Fruit fly (Drosophila melanogaster): ENCODE measurements around the gene Pgant7.

Gene Pgant7

DNA sequence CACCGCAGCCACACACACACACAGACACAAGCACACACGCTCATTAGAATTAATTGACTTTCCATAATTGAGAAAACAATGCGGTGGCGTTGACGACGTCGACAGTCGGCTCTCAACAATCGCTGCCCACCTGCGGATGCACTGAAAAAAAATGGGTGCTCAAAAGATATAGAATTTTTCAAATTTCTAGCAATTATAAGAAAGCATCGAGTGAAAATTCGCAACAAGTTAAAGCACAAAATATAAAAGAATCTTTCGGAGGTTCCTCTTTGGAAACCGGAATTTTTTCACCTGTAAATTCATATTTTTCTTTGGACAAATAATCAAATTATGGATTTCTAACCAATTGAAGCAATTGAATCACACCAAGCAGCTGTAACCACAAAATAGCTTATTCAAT, 42.1 kb upstream of the Pgant7 start:
- TF ChIP-seq CG9948 (tag; optimal IDR thresholded peaks at IDR 0.05) = peak; percentile 8
- TF ChIP-seq Pif1A (GFP tag; optimal IDR thresholded peaks at IDR 0.05) = peak; percentile 45
- TF ChIP-seq fd96Ca (GFP tag; IDR thresholded peaks at IDR 0.05) = peak; percentile 50; the same call in 1 of the 3 replicates
- peak; percentile 75 for TF ChIP-seq Ets98B (GFP tag; IDR thresholded peaks at IDR 0.05)
- TF ChIP-seq CG10348 (GFP tag; IDR thresholded peaks at IDR 0.05) = no peak
- TF ChIP-seq CG14655 (GFP tag; optimal IDR thresholded peaks at IDR 0.05) = peak; percentile 63
- TF ChIP-seq CG4496 (GFP tag; IDR thresholded peaks at IDR 0.05) = peak; percentile 83
- peak; percentile 11 for TF ChIP-seq CG8159 (tag; optimal IDR thresholded peaks at IDR 0.05)
- TF ChIP-seq CG34367 (tag; optimal IDR thresholded peaks at IDR 0.05) = no peak
- TF ChIP-seq CG17806 (tag; optimal IDR thresholded peaks at IDR 0.05) = peak; percentile 12
- TF ChIP-seq CG32121 (GFP tag; IDR thresholded peaks at IDR 0.05) = peak; percentile 69
- TF ChIP-seq CG12605 (GFP tag; IDR thresholded peaks at IDR 0.05) = peak; percentile 48
- TF ChIP-seq D1 (tag; optimal IDR thresholded peaks at IDR 0.05) = no peak
- no peak for TF ChIP-seq Snoo (tag; optimal IDR thresholded peaks at IDR 0.05)
- no peak for TF ChIP-seq EcR (GFP tag; optimal IDR thresholded peaks at IDR 0.05)
- peak; percentile 47 for TF ChIP-seq CG8301 (tag; optimal IDR thresholded peaks at IDR 0.05)
- TF ChIP-seq rn (GFP tag; IDR thresholded peaks at IDR 0.05) = peak; percentile 54; the same call in 1 of the 2 replicates

DNA sequence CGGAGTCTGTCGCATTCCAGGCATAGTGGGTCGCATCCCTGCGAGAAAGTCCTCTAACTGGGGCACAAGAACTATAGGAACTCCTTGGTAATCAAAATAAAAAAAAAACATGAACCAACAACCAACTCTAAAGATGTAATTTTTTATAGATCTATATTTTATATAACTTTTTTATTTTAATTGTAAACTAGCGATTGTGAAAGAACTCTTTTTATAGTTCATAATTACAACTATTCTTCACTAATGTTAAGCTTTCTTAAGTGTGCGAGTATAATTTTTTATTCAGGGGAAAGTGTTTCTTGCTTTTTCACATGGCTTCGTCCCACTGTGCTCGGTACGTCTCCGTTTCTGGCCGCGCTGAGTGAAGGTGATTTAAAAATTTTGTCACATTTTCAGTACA, 40.5 kb upstream of the Pgant7 start:
- TF ChIP-seq fd96Ca (GFP tag; IDR thresholded peaks at IDR 0.05) (no peak), CG8301 (tag; optimal IDR thresholded peaks at IDR 0.05) (peak; percentile 31), rn (GFP tag; IDR thresholded peaks at IDR 0.05) (no peak), Snoo (tag; optimal IDR thresholded peaks at IDR 0.05) (peak; percentile 58), EcR (GFP tag; optimal IDR thresholded peaks at IDR 0.05) (no peak), CG32121 (GFP tag; IDR thresholded peaks at IDR 0.05) (no peak), CG4496 (GFP tag; IDR thresholded peaks at IDR 0.05) (peak; percentile 45; the same call in 1 of the 3 replicates), CG13204 (GFP tag; optimal IDR thresholded peaks at IDR 0.05) (peak; percentile 7), CG14655 (GFP tag; optimal IDR thresholded peaks at IDR 0.05) (peak; percentile 61), Pif1B (GFP tag; optimal IDR thresholded peaks at IDR 0.05) (peak; percentile 51), Ets98B (GFP tag; IDR thresholded peaks at IDR 0.05) (no peak), CG12605 (GFP tag; IDR thresholded peaks at IDR 0.05) (0 out of 2 replicates have a peak, but pooled peaks have one; percentile 28), Pif1A (GFP tag; optimal IDR thresholded peaks at IDR 0.05) (peak; percentile 14), CG10348 (GFP tag; IDR thresholded peaks at IDR 0.05) (no peak), CG8159 (tag; optimal IDR thresholded peaks at IDR 0.05) (peak; percentile 78), CG15710 (tag; optimal IDR thresholded peaks at IDR 0.05) (peak; percentile 57), CG17806 (tag; optimal IDR thresholded peaks at IDR 0.05) (peak; percentile 56), gl (tag; optimal IDR thresholded peaks at IDR 0.05) (no peak), CG9948 (tag; optimal IDR thresholded peaks at IDR 0.05) (peak; percentile 73), CG34367 (tag; optimal IDR thresholded peaks at IDR 0.05) (peak; percentile 51), D1 (tag; optimal IDR thresholded peaks at IDR 0.05) (no peak)

dm6 chrX:18538204-18538864, 38.5 kb upstream of the Pgant7 start:
- TF ChIP-seq CG14655 (GFP tag; optimal IDR thresholded peaks at IDR 0.05) (peak; percentile 61), CG32121 (GFP tag; IDR thresholded peaks at IDR 0.05) (0 out of 2 replicates have a peak, but pooled peaks have one; percentile 10), fd96Ca (GFP tag; IDR thresholded peaks at IDR 0.05) (peak; percentile 71), CG10348 (GFP tag; IDR thresholded peaks at IDR 0.05) (no peak), CG15710 (tag; optimal IDR thresholded peaks at IDR 0.05) (peak; percentile 67), Snoo (tag; optimal IDR thresholded peaks at IDR 0.05) (peak; percentile 36), D1 (tag; optimal IDR thresholded peaks at IDR 0.05) (no peak), Ets98B (GFP tag; IDR thresholded peaks at IDR 0.05) (no peak), gl (tag; optimal IDR thresholded peaks at IDR 0.05) (peak; percentile 36), CG8159 (tag; optimal IDR thresholded peaks at IDR 0.05) (peak; percentile 71), CG9948 (tag; optimal IDR thresholded peaks at IDR 0.05) (peak; percentile 57), CG12605 (GFP tag; IDR thresholded peaks at IDR 0.05) (no peak), Pif1A (GFP tag; optimal IDR thresholded peaks at IDR 0.05) (peak; percentile 70), CG13204 (GFP tag; optimal IDR thresholded peaks at IDR 0.05) (peak; percentile 40), CG8301 (tag; optimal IDR thresholded peaks at IDR 0.05) (peak; percentile 55), CG34367 (tag; optimal IDR thresholded peaks at IDR 0.05) (peak; percentile 62), CG17806 (tag; optimal IDR thresholded peaks at IDR 0.05) (peak; percentile 69), CG4496 (GFP tag; IDR thresholded peaks at IDR 0.05) (peak; percentile 36; the same call in 1 of the 3 replicates), Pif1B (GFP tag; optimal IDR thresholded peaks at IDR 0.05) (peak; percentile 66)

dm6 chrX:18537066-18537759, 37.4 kb upstream of the Pgant7 start:
- TF ChIP-seq CG32121 (GFP tag; IDR thresholded peaks at IDR 0.05) (no peak), rn (GFP tag; IDR thresholded peaks at IDR 0.05) (no peak), Pif1B (GFP tag; optimal IDR thresholded peaks at IDR 0.05) (no peak), CG14655 (GFP tag; optimal IDR thresholded peaks at IDR 0.05) (peak; percentile 18), CG4496 (GFP tag; IDR thresholded peaks at IDR 0.05) (no peak), CG34367 (tag; optimal IDR thresholded peaks at IDR 0.05) (peak; percentile 56), CG12605 (GFP tag; IDR thresholded peaks at IDR 0.05) (no peak), gl (tag; optimal IDR thresholded peaks at IDR 0.05) (no peak), Snoo (tag; optimal IDR thresholded peaks at IDR 0.05) (no peak), CG9948 (tag; optimal IDR thresholded peaks at IDR 0.05) (peak; percentile 51), CG8159 (tag; optimal IDR thresholded peaks at IDR 0.05) (peak; percentile 67), Pif1A (GFP tag; optimal IDR thresholded peaks at IDR 0.05) (no peak), CG17806 (tag; optimal IDR thresholded peaks at IDR 0.05) (peak; percentile 24), CG15710 (tag; optimal IDR thresholded peaks at IDR 0.05) (peak; percentile 59), CG8301 (tag; optimal IDR thresholded peaks at IDR 0.05) (peak; percentile 1), fd96Ca (GFP tag; IDR thresholded peaks at IDR 0.05) (no peak), D1 (tag; optimal IDR thresholded peaks at IDR 0.05) (no peak), CG10348 (GFP tag; IDR thresholded peaks at IDR 0.05) (no peak), CG13204 (GFP tag; optimal IDR thresholded peaks at IDR 0.05) (peak; percentile 78), Ets98B (GFP tag; IDR thresholded peaks at IDR 0.05) (no peak), EcR (GFP tag; optimal IDR thresholded peaks at IDR 0.05) (no peak)
